Fruit fly (Drosophila melanogaster) whole organism, adult: ENCODE data around the gene CG34265.

Experiments
- CG11617 ChIP-seq: fragments of 200-800 bp; sonication (Bioruptor generic); optimal IDR thresholded peaks from 2 replicates; lab custom pipeline; 2017; ENCODE audit warnings: mild to moderate bottlenecking, missing biosample characterization, missing genetic modification reagents, missing genetic modification characterization
- CG12768 ChIP-seq: fragments of 200-800 bp; sonication (Bioruptor generic); optimal IDR thresholded peaks from 2 replicates; lab custom pipeline; 2017; ENCODE audit warnings: missing biosample characterization, missing genetic modification characterization, mild to moderate bottlenecking, moderate library complexity, missing genetic modification reagents
- CG14711 ChIP-seq: fragments of 200-800 bp; sonication (Bioruptor generic); optimal IDR thresholded peaks from 2 replicates; lab custom pipeline; 2018; ENCODE audit warnings: missing biosample characterization, mild to moderate bottlenecking, missing genetic modification characterization, moderate library complexity
- CG1620 ChIP-seq: fragments of 200-800 bp; sonication (Bioruptor generic); optimal IDR thresholded peaks from 2 replicates; lab custom pipeline; 2016; ENCODE audit warnings: missing biosample characterization, missing genetic modification characterization
- CG33017 ChIP-seq: fragments of 200-800 bp; sonication (Bioruptor generic); optimal IDR thresholded peaks from 2 replicates; lab custom pipeline; 2018; ENCODE audit warnings: missing biosample characterization, mild to moderate bottlenecking, missing genetic modification characterization, moderate library complexity
- CG5204 ChIP-seq: fragments of 200-800 bp; sonication (Bioruptor generic); optimal IDR thresholded peaks from 2 replicates; lab custom pipeline; 2016; ENCODE audit warnings: missing biosample characterization, missing genetic modification characterization
- CG7045 ChIP-seq: fragments of 200-800 bp; sonication (Bioruptor generic); optimal IDR thresholded peaks from 2 replicates; lab custom pipeline; 2017; ENCODE audit warnings: missing biosample characterization, mild to moderate bottlenecking, missing genetic modification characterization
- CG7101 ChIP-seq: fragments of 200-800 bp; sonication (Bioruptor generic); optimal IDR thresholded peaks from 2 replicates; lab custom pipeline; 2018; ENCODE audit warnings: missing biosample characterization, mild to moderate bottlenecking, missing genetic modification characterization, moderate library complexity
- Clk ChIP-seq: fragments of 200-800 bp; sonication (Bioruptor generic); optimal IDR thresholded peaks from 2 replicates; lab custom pipeline; 2017; ENCODE audit warnings: missing biosample characterization, missing genetic modification characterization
- Crg-1 ChIP-seq: fragments of 200-800 bp; sonication (Bioruptor generic); optimal IDR thresholded peaks from 2 replicates; lab custom pipeline; 2016; ENCODE audit warnings: missing biosample characterization, missing genetic modification characterization
- Hr96 ChIP-seq: fragments of 200-800 bp; sonication (Bioruptor generic); optimal IDR thresholded peaks from 2 replicates; lab custom pipeline; 2016; ENCODE audit warnings: missing biosample characterization, missing genetic modification characterization
- Mnt ChIP-seq: fragments of 200-800 bp; sonication (Bioruptor generic); optimal IDR thresholded peaks from 2 replicates; lab custom pipeline; 2016; ENCODE audit warnings: missing biosample characterization, mild to moderate bottlenecking, missing genetic modification characterization
- bab1 ChIP-seq: fragments of 200-800 bp; sonication (Bioruptor generic); optimal IDR thresholded peaks from 3 replicates; lab custom pipeline; 2019; ENCODE audit warnings: missing biosample characterization, mild to moderate bottlenecking, missing genetic modification characterization, moderate library complexity
- cic ChIP-seq: fragments of 200-800 bp; sonication (Bioruptor generic); optimal IDR thresholded peaks from 2 replicates; lab custom pipeline; 2017; ENCODE audit warnings: missing biosample characterization, mild to moderate bottlenecking, missing genetic modification characterization, moderate library complexity
- cnc ChIP-seq, 2 experiments: fragments of >200 bp; optimal IDR thresholded peaks; 2 replicates each; lab custom pipeline; 2017
- kay ChIP-seq: fragments of 200-800 bp; sonication (Bioruptor generic); peaks from one replicate; lab custom pipeline; 2016; ENCODE audit warnings: missing biosample characterization, missing genetic modification characterization, borderline replicate concordance
- ovo ChIP-seq: fragments of 200-800 bp; sonication (Bioruptor generic); optimal IDR thresholded peaks from 2 replicates; lab custom pipeline; 2016; ENCODE audit warnings: missing biosample characterization, missing genetic modification characterization
- pad ChIP-seq: fragments of 200-800 bp; sonication (Bioruptor generic); optimal IDR thresholded peaks from 3 replicates; lab custom pipeline; 2017; ENCODE audit warnings: missing biosample characterization, missing genetic modification characterization, mild to moderate bottlenecking, moderate library complexity, missing genetic modification reagents
- tj ChIP-seq: fragments of 200-800 bp; sonication (Bioruptor generic); optimal IDR thresholded peaks from 3 replicates; lab custom pipeline; 2017; ENCODE audit warnings: missing biosample characterization, mild to moderate bottlenecking, missing genetic modification characterization, moderate library complexity
- toe ChIP-seq: fragments of 200-800 bp; sonication (Bioruptor generic); optimal IDR thresholded peaks from 2 replicates; lab custom pipeline; 2016; ENCODE audit warnings: missing biosample characterization, missing genetic modification characterization

Gene CG34265

DNA sequence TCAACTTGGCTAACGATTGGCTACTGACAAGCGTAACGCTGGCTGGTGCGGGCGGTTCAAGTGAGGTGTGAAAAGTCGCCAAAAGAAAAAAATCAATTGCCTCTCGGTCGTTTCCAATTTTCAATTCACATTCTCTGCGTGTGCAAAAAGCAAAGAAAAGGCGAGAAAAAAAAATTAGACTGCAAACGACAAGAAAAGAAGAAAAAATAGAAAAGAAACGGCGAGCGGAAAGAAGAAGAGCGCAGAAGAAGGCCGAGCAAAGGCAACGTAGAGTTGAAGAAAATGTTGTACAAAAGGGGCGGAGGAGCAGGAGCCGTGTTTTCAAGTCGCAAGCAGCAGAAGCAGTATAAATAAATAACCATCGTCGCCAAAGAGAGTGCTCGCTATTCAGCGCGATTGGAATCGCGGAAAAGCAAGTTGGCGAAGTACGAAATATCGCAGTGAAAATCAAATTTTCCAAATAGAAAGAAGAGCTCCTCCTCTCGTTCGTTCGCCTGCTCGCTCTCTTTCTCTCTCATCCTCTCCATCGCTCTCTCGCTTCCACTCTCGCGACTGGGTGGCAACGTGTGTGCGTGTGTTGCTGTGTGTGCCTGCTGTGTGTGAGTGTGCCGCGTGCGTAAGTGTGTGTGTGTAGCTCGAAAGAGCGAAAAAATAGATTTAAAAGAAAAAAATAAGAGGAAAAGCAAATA, 42.3 kb upstream of the CG34265 start:
- no peak for TF ChIP-seq toe (GFP tag; lab: Kevin White, UChicago)
- TF ChIP-seq CG1620, result no peak
- no peak for TF ChIP-seq CG5204 (GFP tag; lab: Kevin White, UChicago)
- peak; percentile 72 for TF ChIP-seq Mnt (GFP tag; lab: Kevin White, UChicago)
- peak; percentile 13 for TF ChIP-seq Crg-1 (GFP tag; lab: Kevin White, UChicago)
- TF ChIP-seq cic (GFP tag; lab: Kevin White, UChicago), result peak; percentile 72
- TF ChIP-seq CG7045 (GFP tag; lab: Kevin White, UChicago), result peak; percentile 32
- TF ChIP-seq bab1 (GFP tag; lab: Kevin White, UChicago), result no peak
- TF ChIP-seq pad (GFP tag; lab: Kevin White, UChicago), result peak; percentile 26
- TF ChIP-seq CG7101 (tag; lab: Kevin White, UChicago), result peak; percentile 25
- TF ChIP-seq CG11617, result peak; percentile 49
- TF ChIP-seq ovo (GFP tag; lab: Kevin White, UChicago), result no peak
- no peak for TF ChIP-seq cnc (optimal IDR thresholded peaks at IDR 0.05; lab: Kevin White, UChicago)
- no peak for TF ChIP-seq CG14711 (tag; lab: Kevin White, UChicago)
- TF ChIP-seq CG33017, result peak; percentile 44
- no peak for TF ChIP-seq Hr96
- no peak for TF ChIP-seq kay (GFP tag; lab: Kevin White, UChicago)
- TF ChIP-seq Clk (GFP tag; lab: Kevin White, UChicago), result no peak
- peak; percentile 67 for TF ChIP-seq CG12768 (GFP tag; lab: Kevin White, UChicago)
- TF ChIP-seq tj (GFP tag; lab: Kevin White, UChicago), result no peak

DNA sequence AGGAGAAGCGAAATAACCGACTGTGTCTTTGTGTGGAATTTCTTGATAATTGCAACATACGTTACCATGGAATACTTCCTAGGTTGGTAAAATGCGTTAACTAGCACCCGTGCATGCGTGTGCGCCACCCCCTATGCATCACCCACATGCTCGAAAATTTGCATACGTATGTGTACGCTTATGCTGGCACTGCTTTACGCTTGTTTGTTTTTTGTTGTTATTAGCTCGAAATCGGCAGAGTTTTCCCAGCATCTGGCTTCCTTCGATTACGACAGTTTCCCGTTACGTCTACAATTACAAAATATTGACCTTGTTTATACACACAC, 41.8 kb upstream of the CG34265 start:
- no peak for TF ChIP-seq cic (GFP tag; lab: Kevin White, UChicago)
- TF ChIP-seq tj (GFP tag; lab: Kevin White, UChicago), result peak; percentile 32

DNA sequence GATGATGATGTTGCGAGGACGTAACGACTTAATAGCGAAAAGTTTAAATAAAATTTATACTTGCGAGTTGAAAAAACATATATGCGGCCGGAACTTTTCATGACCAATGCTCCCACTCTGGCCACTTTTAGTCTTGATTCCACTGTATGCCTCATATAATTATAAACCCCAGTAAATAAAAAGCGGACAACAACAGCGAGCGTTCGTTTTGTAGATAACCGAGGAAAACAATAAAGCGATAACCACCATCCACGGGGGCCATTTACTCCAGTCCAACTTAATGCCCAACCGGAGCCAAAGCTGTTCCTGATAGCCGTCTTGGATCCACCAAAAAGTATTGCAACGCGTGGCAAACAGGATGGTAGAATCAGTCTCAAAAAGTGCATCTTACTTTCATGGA, 31.9 kb upstream of the CG34265 start:
- TF ChIP-seq CG11617 (no peak), cnc (optimal IDR thresholded peaks at IDR 0.05; lab: Kevin White, UChicago) (no peak), toe (GFP tag; lab: Kevin White, UChicago) (no peak), cic (GFP tag; lab: Kevin White, UChicago) (peak; percentile 59), bab1 (GFP tag; lab: Kevin White, UChicago) (no peak), Hr96 (no peak)

dm6 chr3L:3239033-3239752, 29.1 kb upstream of the CG34265 start, which contains the start of gene CG17746:
CG17746 (minus strand) TSS chr3L:3239578.
- TF ChIP-seq tj (GFP tag; lab: Kevin White, UChicago), result no peak
- peak; percentile 23 for TF ChIP-seq CG7101 (tag; lab: Kevin White, UChicago)
- TF ChIP-seq Crg-1 (GFP tag; lab: Kevin White, UChicago), result peak; percentile 81
- peak; percentile 12 for TF ChIP-seq cic (GFP tag; lab: Kevin White, UChicago)
- peak; percentile 78 for TF ChIP-seq bab1 (GFP tag; lab: Kevin White, UChicago)
- peak; percentile 10 for TF ChIP-seq CG7045 (GFP tag; lab: Kevin White, UChicago)
- peak; percentile 81 for TF ChIP-seq Mnt (GFP tag; lab: Kevin White, UChicago)
- no peak for TF ChIP-seq CG33017
- TF ChIP-seq toe (GFP tag; lab: Kevin White, UChicago), result no peak
- peak; percentile 79 for TF ChIP-seq CG1620
- no peak for TF ChIP-seq Hr96
- TF ChIP-seq cnc (optimal IDR thresholded peaks at IDR 0.05; lab: Kevin White, UChicago), result no peak
- TF ChIP-seq CG5204 (GFP tag; lab: Kevin White, UChicago), result no peak
- TF ChIP-seq ovo (GFP tag; lab: Kevin White, UChicago), result peak; percentile 9
- peak; percentile 4 for TF ChIP-seq Clk (GFP tag; lab: Kevin White, UChicago)
- TF ChIP-seq CG14711 (tag; lab: Kevin White, UChicago), result peak; percentile 21
- peak; percentile 42 for TF ChIP-seq pad (GFP tag; lab: Kevin White, UChicago)

DNA sequence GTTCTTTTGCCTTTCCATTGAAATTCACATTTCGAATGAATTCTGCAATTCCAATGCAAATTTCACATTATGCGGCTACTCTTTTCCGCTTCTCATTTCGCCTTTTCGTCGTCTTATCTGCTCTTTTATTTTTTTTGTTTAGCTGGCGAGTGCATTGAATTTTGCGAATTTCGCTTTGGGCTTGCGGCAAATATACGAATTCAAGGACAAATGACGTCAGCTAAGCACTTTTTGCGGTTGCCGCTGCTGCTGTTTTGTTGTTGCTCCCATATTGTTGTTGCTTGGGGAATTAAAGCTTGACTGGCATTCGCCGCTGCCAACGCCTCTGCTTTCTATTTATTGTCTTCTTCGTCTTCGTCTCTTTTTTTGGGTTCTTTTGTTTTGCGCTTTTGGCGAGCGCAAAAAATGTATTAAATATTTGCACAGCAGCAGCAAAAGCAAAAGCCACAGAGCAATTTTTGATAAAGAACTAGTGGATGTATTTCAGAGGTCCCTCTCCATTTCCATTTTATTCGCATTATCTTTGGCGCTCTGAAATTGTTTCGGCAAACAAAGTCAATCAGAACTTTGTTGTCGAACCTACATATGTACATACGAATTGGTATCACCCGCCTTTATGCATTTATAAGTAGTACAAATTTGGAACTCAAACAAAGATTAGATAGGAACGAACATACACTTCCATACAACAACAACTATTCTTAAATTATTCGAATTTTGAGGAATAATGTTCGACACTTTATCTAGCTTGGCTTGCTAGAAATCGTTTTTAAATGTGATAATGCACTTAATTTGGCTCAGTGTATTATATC, 28.3 kb upstream of the CG34265 start:
- no peak for TF ChIP-seq Mnt (GFP tag; lab: Kevin White, UChicago)
- no peak for TF ChIP-seq CG5204 (GFP tag; lab: Kevin White, UChicago)
- no peak for TF ChIP-seq bab1 (GFP tag; lab: Kevin White, UChicago)
- peak; percentile 80 for TF ChIP-seq tj (GFP tag; lab: Kevin White, UChicago)
- TF ChIP-seq Clk (GFP tag; lab: Kevin White, UChicago), result no peak
- no peak for TF ChIP-seq toe (GFP tag; lab: Kevin White, UChicago)
- peak; percentile 40 for TF ChIP-seq CG33017
- TF ChIP-seq ovo (GFP tag; lab: Kevin White, UChicago), result no peak
- no peak for TF ChIP-seq CG7045 (GFP tag; lab: Kevin White, UChicago)
- no peak for TF ChIP-seq cnc (optimal IDR thresholded peaks at IDR 0.05; lab: Kevin White, UChicago)
- no peak for TF ChIP-seq pad (GFP tag; lab: Kevin White, UChicago)
- TF ChIP-seq cic (GFP tag; lab: Kevin White, UChicago), result no peak
- no peak for TF ChIP-seq CG1620
- peak; percentile 28 for TF ChIP-seq CG11617
- TF ChIP-seq Hr96, result no peak
- no peak for TF ChIP-seq kay (GFP tag; lab: Kevin White, UChicago)
- TF ChIP-seq CG7101 (tag; lab: Kevin White, UChicago), result peak; percentile 50
- no peak for TF ChIP-seq CG14711 (tag; lab: Kevin White, UChicago)
